Worm (Caenorhabditis elegans): ENCODE measurements around the gene F10G2.1.

- TF ChIP-seq dao-5 (tag; optimal IDR thresholded peaks at IDR 0.05) (no peak), him-1 (tag; optimal IDR thresholded peaks at IDR 0.05) (no peak)
These were observed 43.7 kb upstream of the F10G2.1 start, which contains the start of gene C13A2.1 for ce11 chrV:7288699-7289098.

All from whole organism, L4/young adult.